Worm (Caenorhabditis elegans): ENCODE results near the gene T06D8.2.

T06D8.2 gene

DNA sequence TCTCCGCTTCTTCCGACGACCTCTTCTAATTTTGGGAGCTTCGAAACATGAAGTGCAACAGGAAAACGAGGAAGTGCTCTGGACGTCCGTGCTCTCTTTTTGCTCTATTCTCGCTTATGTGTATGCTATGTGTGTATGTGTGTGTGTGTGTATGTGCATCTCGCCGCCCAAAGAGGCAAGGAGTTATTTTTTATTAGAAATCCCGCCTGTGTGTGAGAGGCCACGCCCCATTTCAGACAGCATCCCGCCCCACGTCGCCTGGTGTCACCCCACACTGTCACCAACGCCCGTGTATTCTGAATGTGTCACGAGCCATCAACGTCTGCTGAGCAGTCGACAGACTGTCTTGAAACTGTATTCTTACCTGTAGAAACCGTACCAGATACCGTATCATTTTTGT, 29.1 kb downstream of the T06D8.2 start, which contains the start of gene T05B9.2:
Gene T05B9.2, plus strand, starts transcription at position 301 of the 400 bp plus-strand sequence.
- TF ChIP-seq F23B12.7 (tag; optimal IDR thresholded peaks at IDR 0.05; ENCODE audit: insufficient read depth) (no peak), zfh-2 (GFP tag; conservative IDR thresholded peaks at IDR 0.05) (0 out of 2 replicates have a peak, but pooled peaks have one; percentile 17), F55B11.4 (tag; optimal IDR thresholded peaks at IDR 0.05; ENCODE audit: borderline replicate concordance, insufficient read depth) (no peak)

DNA sequence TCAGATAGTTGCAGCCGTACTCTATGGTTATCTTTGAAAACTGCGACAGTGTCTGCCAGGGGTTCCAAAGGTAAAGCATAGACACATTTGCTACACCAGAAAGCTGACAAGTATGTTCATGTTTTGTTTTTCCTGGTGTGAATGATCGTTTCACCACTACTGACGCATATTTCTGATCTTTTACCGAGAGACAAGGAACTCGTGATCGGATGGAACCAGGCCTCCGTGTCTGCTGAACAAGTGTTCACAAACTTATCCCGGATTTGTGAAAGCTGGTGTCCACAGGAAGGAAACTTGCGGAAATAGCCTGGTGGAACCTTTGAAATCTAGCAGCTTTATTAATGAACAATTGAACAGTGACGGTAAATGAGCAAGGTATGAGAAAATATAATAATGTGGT, 33.3 kb downstream of the T06D8.2 start:
- TF ChIP-seq F33H1.4 (GFP tag; IDR thresholded peaks at IDR 0.05) (0 out of 2 replicates have a peak, but pooled peaks have one; percentile 18), F39B2.1 (GFP tag; IDR thresholded peaks at IDR 0.05) (0 out of 2 replicates have a peak, but pooled peaks have one; percentile 3), nfyb-1 (GFP tag; IDR thresholded peaks at IDR 0.05) (peak; percentile 59; the same call in 1 of the 2 replicates), lin-54 (GFP tag; optimal IDR thresholded peaks at IDR 0.05) (peak; percentile 36), madf-8 (GFP tag; conservative IDR thresholded peaks at IDR 0.05) (0 out of 2 replicates have a peak, but pooled peaks have one; percentile 13), madf-3 (GFP tag; IDR thresholded peaks at IDR 0.05) (0 out of 2 replicates have a peak, but pooled peaks have one; percentile 70), ceh-100 (GFP tag; IDR thresholded peaks at IDR 0.05) (peak; percentile 37; the same call in 1 of the 2 replicates), ekl-4 (GFP tag; IDR thresholded peaks at IDR 0.05) (peak; percentile 64), ztf-28 (GFP tag; IDR thresholded peaks at IDR 0.05) (no peak), zim-3 (tag; optimal IDR thresholded peaks at IDR 0.05) (no peak), hmg-1.2 (GFP tag; IDR thresholded peaks at IDR 0.05) (0 out of 2 replicates have a peak, but pooled peaks have one; percentile 30), athp-1 (tag; optimal IDR thresholded peaks at IDR 0.05) (peak; percentile 13), F52B5.7 (tag; optimal IDR thresholded peaks at IDR 0.05) (peak; percentile 75), Y56A3A.18 (GFP tag; IDR thresholded peaks at IDR 0.05) (0 out of 2 replicates have a peak, but pooled peaks have one; percentile 31), ztf-3 (GFP tag; optimal IDR thresholded peaks at IDR 0.05) (no peak), rcor-1 (GFP tag; IDR thresholded peaks at IDR 0.05) (peak; percentile 39; the same call in 1 of the 2 replicates), nhr-179 (tag; optimal IDR thresholded peaks at IDR 0.05) (no peak), D2030.7 (GFP tag; IDR thresholded peaks at IDR 0.05) (0 out of 2 replicates have a peak, but pooled peaks have one; percentile 39), efl-1 (GFP tag; optimal IDR thresholded peaks at IDR 0.05) (peak; percentile 13), mes-4 (tag; optimal IDR thresholded peaks at IDR 0.05) (no peak), hsf-1 (GFP tag; IDR thresholded peaks at IDR 0.05) (0 out of 2 replicates have a peak, but pooled peaks have one; percentile 48), F49E8.2 (tag; optimal IDR thresholded peaks at IDR 0.05; ENCODE audit: insufficient read depth) (peak; percentile 54), nfya-1 (tag; optimal IDR thresholded peaks at IDR 0.05; ENCODE audit: borderline replicate concordance, insufficient read depth) (no peak), xnd-1 (tag; optimal IDR thresholded peaks at IDR 0.05) (peak; percentile 15), let-607 (tag; optimal IDR thresholded peaks at IDR 0.05) (no peak), C06A6.2 (GFP tag; conservative IDR thresholded peaks at IDR 0.05) (no peak), dox-1 (GFP tag; IDR thresholded peaks at IDR 0.05) (0 out of 2 replicates have a peak, but pooled peaks have one; percentile 24), F57A8.1 (GFP tag; optimal IDR thresholded peaks at IDR 0.05) (no peak), pbrm-1 (GFP tag; IDR thresholded peaks at IDR 0.05) (0 out of 2 replicates have a peak, but pooled peaks have one; percentile 42), hrde-1 (tag; optimal IDR thresholded peaks at IDR 0.05; ENCODE audit: borderline replicate concordance) (peak; percentile 83), lin-26 (GFP tag; IDR thresholded peaks at IDR 0.05) (peak; percentile 71; the same call in 1 of the 2 replicates), lsl-1 (GFP tag; optimal IDR thresholded peaks at IDR 0.05) (peak; percentile 25), gei-17 (GFP tag; optimal IDR thresholded peaks at IDR 0.05) (no peak), ceh-40 (GFP tag; IDR thresholded peaks at IDR 0.05) (0 out of 2 replicates have a peak, but pooled peaks have one; percentile 37), snpc-1.1 (tag; optimal IDR thresholded peaks at IDR 0.05; ENCODE audit: insufficient read depth) (peak; percentile 21), B0336.3 (GFP tag; IDR thresholded peaks at IDR 0.05) (peak; percentile 83), Y79H2A.3 (GFP tag; conservative IDR thresholded peaks at IDR 0.05) (peak; percentile 62; the same call in 1 of the 2 replicates), let-526 (GFP tag; IDR thresholded peaks at IDR 0.05) (0 out of 2 replicates have a peak, but pooled peaks have one; percentile 20), attf-5 (GFP tag; optimal IDR thresholded peaks at IDR 0.05) (no peak), tbp1 (GFP tag; optimal IDR thresholded peaks at IDR 0.05) (peak; percentile 2), Y53G8AR.9 (GFP tag; conservative IDR thresholded peaks at IDR 0.05) (peak; percentile 74; the same call in 1 of the 2 replicates)

All from whole organism, young adult.